Worm (Caenorhabditis elegans) whole organism, late embryonic: Measurements from ENCODE around the gene cogc-6.

Experiments used
- T23F11.4 ChIP-seq: fragments of 200-800 bp; sonication (Bioruptor generic); optimal IDR thresholded peaks from 2 replicates; lab custom pipeline; 2018; ENCODE audit warnings: mild to moderate bottlenecking, missing genetic modification characterization, missing compliant biosample characterization
- ceh-18 ChIP-seq: sonication (generic microtip); optimal IDR thresholded peaks from 2 replicates; lab custom pipeline; 2016; ENCODE audit warnings: missing genetic modification characterization, missing compliant biosample characterization
- ceh-19 ChIP-seq: fragments of 200-800 bp; sonication (Bioruptor generic); optimal IDR thresholded peaks from 2 replicates; lab custom pipeline; 2018; ENCODE audit warnings: mild to moderate bottlenecking, missing genetic modification characterization, missing compliant biosample characterization
- ceh-24 ChIP-seq: sonication (generic microtip); optimal IDR thresholded peaks from 2 replicates; lab custom pipeline; 2016; ENCODE audit warnings: mild to moderate bottlenecking, missing genetic modification characterization, missing compliant biosample characterization
- ceh-6 ChIP-seq: fragments of 200-800 bp; sonication (Bioruptor generic); optimal IDR thresholded peaks from 2 replicates; lab custom pipeline; 2018; ENCODE audit warnings: mild to moderate bottlenecking, missing genetic modification characterization, missing compliant biosample characterization
- elt-2 ChIP-seq: sonication (generic microtip); optimal IDR thresholded peaks from 2 replicates; lab custom pipeline; 2016; ENCODE audit warnings: missing genetic modification reagents, missing genetic modification characterization, missing compliant biosample characterization
- elt-4 ChIP-seq: sonication (generic microtip); optimal IDR thresholded peaks from 2 replicates; lab custom pipeline; 2016; ENCODE audit warnings: missing genetic modification characterization, missing compliant biosample characterization
- nhr-11 ChIP-seq: fragments of 150-350 bp; optimal IDR thresholded peaks from 2 replicates; lab custom pipeline; 2014; ENCODE audit warnings: missing biosample characterization, missing genetic modification characterization
- npax-4 ChIP-seq: sonication (generic microtip); optimal IDR thresholded peaks from 2 replicates; lab custom pipeline; 2016; ENCODE audit warnings: missing genetic modification characterization, missing compliant biosample characterization
- pag-3 ChIP-seq: sonication (generic microtip); optimal IDR thresholded peaks from 2 replicates; lab custom pipeline; 2016; ENCODE audit warnings: missing compliant biosample characterization, missing genetic modification characterization, borderline replicate concordance
- pros-1 ChIP-seq: fragments of 150-350 bp; optimal IDR thresholded peaks from 2 replicates; lab custom pipeline; 2014; ENCODE audit warnings: missing biosample characterization, missing genetic modification reagents, missing genetic modification characterization
- sox-2 ChIP-seq: fragments of 200-800 bp; sonication (Bioruptor generic); IDR thresholded peaks from 2 replicates; pipeline ENCODE4 v1.3.6; 2022; ENCODE audit warnings: missing genetic modification reagents, missing genetic modification characterization, missing compliant biosample characterization
- tbx-2 ChIP-seq: sonication (generic microtip); optimal IDR thresholded peaks from 2 replicates; lab custom pipeline; 2016; ENCODE audit warnings: missing genetic modification characterization, missing compliant biosample characterization

DNA sequence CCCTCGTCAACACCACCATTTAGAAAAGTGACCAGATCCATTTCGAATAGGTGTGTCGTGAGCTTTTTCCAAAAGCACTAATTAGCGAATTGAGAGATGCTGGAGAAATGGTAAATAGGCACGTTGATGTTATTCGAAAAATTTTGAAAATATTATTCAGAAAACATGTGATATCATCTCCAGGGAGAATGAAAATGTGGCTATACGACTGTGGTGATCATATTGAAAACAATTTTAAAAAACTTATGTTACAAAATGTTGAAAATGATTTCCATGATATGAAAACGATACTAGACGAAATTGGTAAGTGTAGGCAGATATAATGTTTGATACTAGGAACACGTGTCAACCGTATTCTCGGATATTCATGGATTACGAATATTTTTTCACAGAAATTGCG is 5.7 kb upstream of the cogc-6 start, which contains the start of gene K07C11.10:
- TF ChIP-seq pag-3 (tag; lab: Kevin White, UChicago), result no peak
- TF ChIP-seq nhr-11 (tag; lab: Kevin White, UChicago), result no peak
- no peak for TF ChIP-seq sox-2 (GFP tag; lab: Robert Waterston, UW)
- no peak for TF ChIP-seq elt-2 (tag; lab: Kevin White, UChicago)
- TF ChIP-seq ceh-24 (tag; lab: Kevin White, UChicago), result no peak
- no peak for TF ChIP-seq ceh-19
- no peak for TF ChIP-seq ceh-18 (tag; lab: Kevin White, UChicago)
- TF ChIP-seq npax-4, result no peak
- no peak for TF ChIP-seq T23F11.4 (GFP tag; lab: Kevin White, UChicago)
- TF ChIP-seq tbx-2 (tag; lab: Kevin White, UChicago), result no peak
- TF ChIP-seq elt-4 (tag; lab: Kevin White, UChicago), result no peak
- TF ChIP-seq ceh-6 (GFP tag; lab: Kevin White, UChicago), result no peak
- no peak for TF ChIP-seq pros-1 (tag; lab: Kevin White, UChicago)
